Worm (Caenorhabditis elegans): ENCODE data around the gene Y54G2A.28.

- TF ChIP-seq sox-4 (tag; optimal IDR thresholded peaks at IDR 0.05) (no peak), ceh-48 (tag; optimal IDR thresholded peaks at IDR 0.05) (no peak), che-1 (tag; optimal IDR thresholded peaks at IDR 0.05) (no peak)
These were observed 34.7 kb upstream of the Y54G2A.28 start for ce11 chrIV:3046889-3047288.
